Fruit fly (Drosophila melanogaster): ENCODE data around the gene CG15864.

The CG15864 gene

dm6 chr3R:8243720-8244119, 4.5 kb upstream of the CG15864 start, which contains the start of the genes CG9636, CG18749 and CG33722 (continued):
- TF ChIP-seq Nf-YA (GFP tag; IDR thresholded peaks at IDR 0.05) (no peak), tup (GFP tag; optimal IDR thresholded peaks at IDR 0.05) (peak; percentile 42), D19A (tag; optimal IDR thresholded peaks at IDR 0.05) (peak; percentile 69), Hr3 (GFP tag; optimal IDR thresholded peaks at IDR 0.05) (peak; percentile 64), Deaf1 (tag; optimal IDR thresholded peaks at IDR 0.05) (peak; percentile 37), CG10321 (GFP tag; IDR thresholded peaks at IDR 0.05) (no peak), tap (tag; optimal IDR thresholded peaks at IDR 0.05) (peak; percentile 63), insv (GFP tag; optimal IDR thresholded peaks at IDR 0.05) (peak in 1 of 2 experiments; percentile 16), Hey (tag; optimal IDR thresholded peaks at IDR 0.05) (no peak), Bgb (GFP tag; IDR thresholded peaks at IDR 0.05; ENCODE audit: partially characterized antibody) (peak; percentile 93), Blimp-1 (GFP tag; optimal IDR thresholded peaks at IDR 0.05) (peak; percentile 100), B-H1 (GFP tag; IDR thresholded peaks at IDR 0.05) (peak; percentile 53; the same call in 2 of the 3 replicates), C15 (GFP tag; IDR thresholded peaks at IDR 0.05) (0 out of 3 replicates have a peak, but pooled peaks have one; percentile 38), CG31224 (GFP tag; IDR thresholded peaks at IDR 0.05) (no peak), PHDP (tag; optimal IDR thresholded peaks at IDR 0.05) (peak; percentile 75), dati (GFP tag; IDR thresholded peaks at IDR 0.05) (no peak), Fer2 (tag; optimal IDR thresholded peaks at IDR 0.05) (peak; percentile 35), hkb (optimal IDR thresholded peaks at IDR 0.05) (no peak), hkb (GFP tag; IDR thresholded peaks at IDR 0.05) (peak; percentile 77), CG2199 (GFP tag; IDR thresholded peaks at IDR 0.05) (0 out of 3 replicates have a peak, but pooled peaks have one; percentile 13), jing (GFP tag; optimal IDR thresholded peaks at IDR 0.05) (no peak), CG1832 (GFP tag; optimal IDR thresholded peaks at IDR 0.05) (no peak), CG14860 (GFP tag; IDR thresholded peaks at IDR 0.05; ENCODE audit: partially characterized antibody) (peak; percentile 97), CG1529 (GFP tag; optimal IDR thresholded peaks at IDR 0.05) (peak; percentile 35), CG31388 (GFP tag; optimal IDR thresholded peaks at IDR 0.05) (no peak), luna (GFP tag; optimal IDR thresholded peaks at IDR 0.05) (no peak), yki (optimal IDR thresholded peaks at IDR 0.05) (no peak), Optix (GFP tag; IDR thresholded peaks at IDR 0.05) (no peak), CG10147 (GFP tag; optimal IDR thresholded peaks at IDR 0.05) (peak; percentile 62), CG3847 (GFP tag; IDR thresholded peaks at IDR 0.05) (peak; percentile 63), exex (tag; optimal IDR thresholded peaks at IDR 0.05) (peak; percentile 54), h (optimal IDR thresholded peaks at IDR 0.05) (no peak), chinmo (GFP tag; IDR thresholded peaks at IDR 0.05; ENCODE audit: partially characterized antibody) (peak; percentile 91; the same call in 3 of the 4 replicates), Hand (GFP tag; optimal IDR thresholded peaks at IDR 0.05) (peak; percentile 41), rib (GFP tag; IDR thresholded peaks at IDR 0.05) (peak; percentile 44; the same call in 1 of the 2 replicates), HmgZ (tag; optimal IDR thresholded peaks at IDR 0.05) (peak; percentile 78), CG34224 (GFP tag; IDR thresholded peaks at IDR 0.05; ENCODE audit: partially characterized antibody) (peak; percentile 97), CG17568 (GFP tag; optimal IDR thresholded peaks at IDR 0.05) (peak; percentile 59), Ptx1 (GFP tag; IDR thresholded peaks at IDR 0.05) (peak; percentile 70), zen2 (GFP tag; IDR thresholded peaks at IDR 0.05; ENCODE audit: partially characterized antibody) (peak; percentile 92), CG5953 (GFP tag; IDR thresholded peaks at IDR 0.05) (0 out of 2 replicates have a peak, but pooled peaks have one; percentile 11), Sox102F (GFP tag; optimal IDR thresholded peaks at IDR 0.05) (peak; percentile 68), CG2116 (GFP tag; optimal IDR thresholded peaks at IDR 0.05) (peak; percentile 93), Vsx1 (GFP tag; optimal IDR thresholded peaks at IDR 0.05) (peak; percentile 7), Hr78 (GFP tag; optimal IDR thresholded peaks at IDR 0.05) (no peak), NC2α (GFP tag; optimal IDR thresholded peaks at IDR 0.05) (no peak), Bteb2 (GFP tag; optimal IDR thresholded peaks at IDR 0.05) (peak; percentile 13), Mes4 (GFP tag; optimal IDR thresholded peaks at IDR 0.05) (no peak), MTF-1 (GFP tag; optimal IDR thresholded peaks at IDR 0.05; ENCODE audit: borderline replicate concordance) (no peak), twi (tag; optimal IDR thresholded peaks at IDR 0.05) (peak; percentile 56), Doc2 (GFP tag; IDR thresholded peaks at IDR 0.05) (no peak)
